Fruit fly (Drosophila melanogaster) S2 (cell line): ENCODE measurements around the gene CG4892.

ENCODE experiments used
- CG8478 ChIP-seq: fragments of >200 bp; optimal IDR thresholded peaks from 2 replicates; lab custom pipeline; 2018
- CTCF ChIP-seq, 2 experiments: fragments of >200 bp; optimal IDR thresholded peaks; 2 replicates each; lab custom pipeline; 2018

Gene CG4892

DNA sequence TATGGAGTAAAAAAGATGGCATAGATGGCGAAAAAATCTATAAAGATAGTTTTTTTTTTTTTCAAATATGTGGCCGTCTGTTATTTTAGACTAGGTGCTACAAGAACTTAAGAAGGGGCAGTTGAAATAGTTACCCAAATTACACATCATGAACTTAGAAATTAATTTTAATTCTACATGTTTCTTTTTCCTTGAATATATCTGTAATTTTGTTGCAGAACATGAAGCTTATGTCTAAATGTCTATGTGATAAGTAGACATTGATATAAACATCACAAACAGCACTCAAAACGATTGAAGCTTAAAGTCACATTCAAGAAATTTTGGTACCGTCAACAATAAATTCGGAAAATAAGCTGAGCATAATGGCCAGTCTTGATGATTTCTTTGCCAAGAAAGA lies at the start of gene CG4892:
Gene CG4892 (plus strand): TSS at position 301 of the 400 bp plus-strand sequence.
- TF ChIP-seq CTCF (optimal IDR thresholded peaks at IDR 0.05; lab: Kevin White, UChicago) (no peak), CG8478 (lab: Kevin White, UChicago) (no peak)

DNA sequence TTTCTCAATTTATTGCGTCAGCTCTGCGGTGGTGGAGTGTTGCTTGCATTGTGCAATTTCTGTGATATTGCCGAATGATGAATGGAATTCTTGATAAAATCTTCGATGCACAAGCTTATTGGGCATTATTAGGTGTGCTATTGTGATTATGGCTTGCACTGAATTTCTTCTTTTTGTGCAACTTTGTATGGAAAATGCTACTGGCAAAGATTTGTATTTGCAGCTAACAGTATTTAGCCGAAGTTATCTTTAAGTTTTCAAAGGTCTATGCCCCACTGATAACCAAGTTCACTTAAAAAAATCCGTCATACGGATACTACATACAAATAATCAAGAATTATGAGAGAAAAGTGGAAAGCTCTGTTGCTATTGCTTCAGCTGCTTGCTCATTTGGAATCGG lies 38.6 kb upstream of the CG4892 start, which contains the start of gene CG4891:
Gene CG4891 (plus strand): TSS at position 301 of the 400 bp plus-strand sequence.
- TF ChIP-seq CTCF (optimal IDR thresholded peaks at IDR 0.05; lab: Kevin White, UChicago), result no peak
- TF ChIP-seq CG8478 (lab: Kevin White, UChicago), result no peak

DNA sequence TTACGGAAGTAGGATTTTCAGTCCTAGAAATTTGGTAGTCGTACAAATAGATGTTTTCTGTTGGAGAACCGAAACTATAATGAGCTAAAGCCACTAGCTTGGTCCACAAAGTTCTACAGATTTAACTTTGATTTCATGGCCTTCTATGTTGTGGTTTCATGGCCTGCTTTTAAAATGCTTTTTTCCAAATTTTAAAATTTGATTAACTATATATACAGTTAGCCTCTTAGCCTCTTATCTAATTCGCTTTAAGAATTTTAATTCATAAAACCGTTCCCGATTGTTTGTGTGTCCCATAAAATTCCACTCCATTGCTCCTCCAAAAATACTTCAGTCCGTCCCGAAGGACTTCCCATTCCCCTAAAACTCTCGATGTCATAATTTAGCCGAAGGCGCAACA lies 1.9 kb downstream of the CG4892 start, which contains the start of gene CG34168:
Gene CG34168 (minus strand): TSS at position 101 of the 400 bp plus-strand sequence.
- TF ChIP-seq CTCF (optimal IDR thresholded peaks at IDR 0.05; lab: Kevin White, UChicago) (no peak), CG8478 (lab: Kevin White, UChicago) (no peak)

DNA sequence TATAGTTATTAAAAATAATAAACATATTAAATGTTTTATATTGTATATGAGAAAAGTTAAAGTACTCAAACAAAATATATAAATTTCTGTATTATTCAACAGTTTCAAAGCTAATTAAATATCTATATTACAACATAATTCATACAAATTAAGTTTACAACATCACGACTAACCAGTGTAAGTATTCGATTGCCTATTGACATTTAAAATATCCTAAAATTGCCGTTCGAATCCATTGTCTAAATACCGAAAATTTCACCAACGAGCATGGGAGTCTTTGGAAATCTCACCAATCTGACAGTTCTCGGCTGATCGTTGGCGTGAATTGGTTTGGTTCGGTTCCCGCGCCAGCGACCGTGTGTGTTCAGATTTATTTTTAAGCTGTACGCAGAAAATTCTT lies 32.2 kb downstream of the CG4892 start, which contains the start of gene Ca-alpha1D:
Gene Ca-alpha1D (plus strand): TSS at position 301 of the 400 bp plus-strand sequence.
- TF ChIP-seq CG8478 (lab: Kevin White, UChicago) (no peak), CTCF (optimal IDR thresholded peaks at IDR 0.05; lab: Kevin White, UChicago) (no peak)
